Worm (Caenorhabditis elegans): ENCODE results near the gene rpl-32.

rpl-32 gene

ce11 chrII:9059010-9059409 lies 2.1 kb upstream of the rpl-32 start:
- TF ChIP-seq lin-13 (GFP tag; optimal IDR thresholded peaks at IDR 0.05) (no peak), sem-4 (tag; optimal IDR thresholded peaks at IDR 0.05) (no peak), nhr-11 (tag; optimal IDR thresholded peaks at IDR 0.05) (no peak), elt-3 (tag; optimal IDR thresholded peaks at IDR 0.05) (no peak), sma-9 (GFP tag; optimal IDR thresholded peaks at IDR 0.05) (no peak), sma-9 (tag; optimal IDR thresholded peaks at IDR 0.05) (no peak), nhr-25 (tag; optimal IDR thresholded peaks at IDR 0.05) (no peak), dmd-4 (tag; optimal IDR thresholded peaks at IDR 0.05) (no peak), F13H6.1 (tag; optimal IDR thresholded peaks at IDR 0.05) (no peak), nhr-129 (tag; optimal IDR thresholded peaks at IDR 0.05) (no peak), R02D3.7 (tag; optimal IDR thresholded peaks at IDR 0.05) (no peak), zag-1 (tag; optimal IDR thresholded peaks at IDR 0.05) (no peak), Y55F3AM.14 (GFP tag; optimal IDR thresholded peaks at IDR 0.05) (no peak), nhr-10 (tag; optimal IDR thresholded peaks at IDR 0.05) (no peak), nhr-237 (tag; optimal IDR thresholded peaks at IDR 0.05) (no peak), aly-2 (tag; optimal IDR thresholded peaks at IDR 0.05) (no peak), nhr-21 (tag; optimal IDR thresholded peaks at IDR 0.05) (no peak), lsy-2 (tag; optimal IDR thresholded peaks at IDR 0.05) (no peak)

- TF ChIP-seq blmp-1 (tag; optimal IDR thresholded peaks at IDR 0.05; ENCODE audit: insufficient read depth), result no peak
- TF ChIP-seq Y55F3AM.14 (GFP tag; optimal IDR thresholded peaks at IDR 0.05), result no peak
- no peak for TF ChIP-seq ZK546.5 (tag; optimal IDR thresholded peaks at IDR 0.05)
- no peak for TF ChIP-seq C34F6.9 (tag; optimal IDR thresholded peaks at IDR 0.05)
- no peak for TF ChIP-seq ztf-1 (GFP tag; conservative IDR thresholded peaks at IDR 0.05)
- no peak for TF ChIP-seq nhr-10 (tag; optimal IDR thresholded peaks at IDR 0.05)
- no peak for TF ChIP-seq elt-3 (tag; optimal IDR thresholded peaks at IDR 0.05)
- TF ChIP-seq gmeb-1 (tag; optimal IDR thresholded peaks at IDR 0.05), result no peak
- no peak for TF ChIP-seq nhr-12 (tag; optimal IDR thresholded peaks at IDR 0.05)
- no peak for TF ChIP-seq fos-1 (tag; optimal IDR thresholded peaks at IDR 0.05)
- no peak for TF ChIP-seq aly-2 (tag; optimal IDR thresholded peaks at IDR 0.05)
- TF ChIP-seq sma-3 (GFP tag; optimal IDR thresholded peaks at IDR 0.05), result no peak
These were observed 568 bp downstream of the rpl-32 start for ce11 chrII:9056215-9056819.

- TF ChIP-seq snpc-4 (tag; optimal IDR thresholded peaks at IDR 0.05) (peak; percentile 66), gmeb-1 (tag; optimal IDR thresholded peaks at IDR 0.05) (peak; percentile 88), zag-1 (tag; optimal IDR thresholded peaks at IDR 0.05) (peak; percentile 66), nhr-25 (tag; optimal IDR thresholded peaks at IDR 0.05) (no peak), lin-39 (tag; optimal IDR thresholded peaks at IDR 0.05) (no peak), elt-3 (tag; optimal IDR thresholded peaks at IDR 0.05) (no peak), nhr-129 (tag; optimal IDR thresholded peaks at IDR 0.05) (peak; percentile 95), mab-5 (tag; optimal IDR thresholded peaks at IDR 0.05) (peak; percentile 82), crh-2 (tag; optimal IDR thresholded peaks at IDR 0.05) (peak; percentile 94), nhr-11 (tag; optimal IDR thresholded peaks at IDR 0.05) (peak; percentile 32), unc-39 (tag; optimal IDR thresholded peaks at IDR 0.05) (no peak), R02D3.7 (tag; optimal IDR thresholded peaks at IDR 0.05) (no peak), sma-3 (GFP tag; optimal IDR thresholded peaks at IDR 0.05) (peak; percentile 79), unc-62 (GFP tag; optimal IDR thresholded peaks at IDR 0.05) (peak; percentile 20), aly-2 (tag; optimal IDR thresholded peaks at IDR 0.05) (no peak), elt-1 (tag; optimal IDR thresholded peaks at IDR 0.05) (no peak), nhr-6 (tag; optimal IDR thresholded peaks at IDR 0.05) (peak; percentile 68), nhr-23 (tag; optimal IDR thresholded peaks at IDR 0.05) (no peak), skn-1 (tag; optimal IDR thresholded peaks at IDR 0.05) (peak; percentile 59), nhr-10 (tag; optimal IDR thresholded peaks at IDR 0.05) (peak; percentile 33), ztf-4 (tag; optimal IDR thresholded peaks at IDR 0.05) (no peak), mdl-1 (tag; optimal IDR thresholded peaks at IDR 0.05) (peak in 1 of 2 experiments; percentile 9), blmp-1 (tag; optimal IDR thresholded peaks at IDR 0.05; ENCODE audit: insufficient read depth) (peak; percentile 60), lin-13 (GFP tag; optimal IDR thresholded peaks at IDR 0.05) (no peak), nhr-237 (tag; optimal IDR thresholded peaks at IDR 0.05) (no peak), dmd-4 (tag; optimal IDR thresholded peaks at IDR 0.05) (no peak), ztf-1 (GFP tag; conservative IDR thresholded peaks at IDR 0.05) (no peak), nhr-12 (tag; optimal IDR thresholded peaks at IDR 0.05) (no peak), unc-55 (GFP tag; optimal IDR thresholded peaks at IDR 0.05) (peak; percentile 95), ama-1 (optimal IDR thresholded peaks at IDR 0.05) (peak; percentile 50), mbf-1 (tag; optimal IDR thresholded peaks at IDR 0.05) (no peak), ceh-16 (tag; optimal IDR thresholded peaks at IDR 0.05) (peak; percentile 29), nhr-21 (tag; optimal IDR thresholded peaks at IDR 0.05) (peak; percentile 63), lin-11 (tag; optimal IDR thresholded peaks at IDR 0.05) (peak; percentile 87), C34F6.9 (tag; optimal IDR thresholded peaks at IDR 0.05) (peak; percentile 98), fos-1 (tag; optimal IDR thresholded peaks at IDR 0.05) (peak; percentile 84), sma-9 (GFP tag; optimal IDR thresholded peaks at IDR 0.05) (peak; percentile 76), sma-9 (tag; optimal IDR thresholded peaks at IDR 0.05) (no peak), sem-4 (tag; optimal IDR thresholded peaks at IDR 0.05) (peak; percentile 85), lsy-2 (tag; optimal IDR thresholded peaks at IDR 0.05) (peak; percentile 79 to 92), egl-27 (tag; optimal IDR thresholded peaks at IDR 0.05) (peak; percentile 50)
These were observed 2.3 kb downstream of the rpl-32 start, which contains the start of gene chmp-7 for ce11 chrII:9054604-9055003. chmp-7 (plus strand) TSS chrII:9054972.

Measured in whole organism, L2 larva.